Worm (Caenorhabditis elegans) whole organism, early embryonic: Measurements from ENCODE around the gene parn-2.

Source experiments
- aly-1 ChIP-seq: sonication (generic microtip); optimal IDR thresholded peaks from 2 replicates; lab custom pipeline; 2016; ENCODE audit warnings: missing genetic modification characterization, missing compliant biosample characterization
- ama-1 ChIP-seq: fragments of 150-350 bp; optimal IDR thresholded peaks from 2 replicates; lab custom pipeline; 2014
- scrt-1 ChIP-seq: fragments of 200-800 bp; sonication (Bioruptor generic); IDR thresholded peaks from 2 replicates; pipeline ENCODE4 v1.3.6; 2022; ENCODE audit warnings: missing genetic modification characterization, missing compliant biosample characterization

- no peak for TF ChIP-seq aly-1
- no peak for TF ChIP-seq scrt-1 (GFP tag; lab: Robert Waterston, UW)
- no peak for TF ChIP-seq ama-1
Measured at ce11 chrII:12303142-12303541, 46.7 kb upstream of the parn-2 start, which contains the start of gene sre-50.
